Fruit fly (Drosophila melanogaster): ENCODE measurements around the gene CG9701.

DNA sequence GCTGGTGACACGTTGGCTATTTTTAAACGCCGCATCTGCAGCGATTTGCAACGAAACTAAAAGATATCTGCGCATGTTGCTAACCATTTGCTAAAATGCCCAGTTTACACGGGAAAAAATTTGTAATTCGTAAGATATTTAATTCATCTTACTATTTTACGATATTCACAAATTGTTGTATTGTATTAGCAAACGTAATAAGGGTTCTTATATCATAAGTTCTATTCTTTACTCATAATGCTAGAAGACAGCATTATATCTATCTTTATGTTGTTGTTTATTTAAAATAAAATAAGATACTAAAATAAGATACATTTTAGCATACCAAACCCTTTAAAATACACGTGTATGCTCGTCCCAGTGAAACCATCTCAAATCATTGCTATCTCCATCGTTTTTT lies 26.1 kb downstream of the CG9701 start:
- TF ChIP-seq h (optimal IDR thresholded peaks at IDR 0.05) = no peak
- no peak for TF ChIP-seq ttk (optimal IDR thresholded peaks at IDR 0.05)
- TF ChIP-seq psq (optimal IDR thresholded peaks at IDR 0.05) = no peak

Measured in Kc167 (cell line).